Fruit fly (Drosophila melanogaster) whole organism, embryonic: ENCODE measurements around the gene CG9568.

Experiments
- ATbp ChIP-seq: fragments of 200-800 bp; sonication (Bioruptor generic); optimal IDR thresholded peaks from 2 replicates; lab custom pipeline; 2017; ENCODE audit warnings: missing biosample characterization, mild to moderate bottlenecking, missing genetic modification characterization, missing genetic modification reagents
- Aef1 ChIP-seq: fragments of 200-800 bp; sonication (Bioruptor generic); IDR thresholded peaks from 3 replicates; pipeline ENCODE4 v1.3.6; 2022; ENCODE audit warnings: missing biosample characterization, missing genetic modification characterization
- Awh ChIP-seq: fragments of 200-800 bp; sonication (Bioruptor generic); IDR thresholded peaks from 2 replicates; pipeline ENCODE4, ENCODE4 v1.3.6; 2022; ENCODE audit warnings: missing biosample characterization, missing genetic modification characterization
- B-H1 ChIP-seq: fragments of 200-800 bp; sonication (Bioruptor generic); IDR thresholded peaks from 3 replicates; pipeline ENCODE4 v1.3.6; 2022; ENCODE audit warnings: missing biosample characterization, missing genetic modification characterization
- BEAF-32 ChIP-seq: fragments of 200-800 bp; sonication (Bioruptor generic); optimal IDR thresholded peaks from 3 replicates; lab custom pipeline; 2017; ENCODE audit warnings: missing biosample characterization, missing genetic modification characterization, mild to moderate bottlenecking, moderate library complexity, missing genetic modification reagents
- C15 ChIP-seq: fragments of 200-800 bp; sonication (Bioruptor generic); IDR thresholded peaks from 3 replicates; pipeline ENCODE4 v1.3.6; 2022; ENCODE audit warnings: missing biosample characterization, missing genetic modification characterization
- CG10274 ChIP-seq: fragments of 200-800 bp; sonication (Bioruptor generic); optimal IDR thresholded peaks from 3 replicates; lab custom pipeline; 2017; ENCODE audit warnings: missing biosample characterization, mild to moderate bottlenecking, missing genetic modification characterization
- CG10654 ChIP-seq: fragments of 200-800 bp; sonication (Bioruptor generic); optimal IDR thresholded peaks from 2 replicates; lab custom pipeline; 2016; ENCODE audit warnings: missing biosample characterization, missing genetic modification characterization
- CG11398 ChIP-seq: fragments of 200-800 bp; sonication (Bioruptor generic); optimal IDR thresholded peaks from 2 replicates; lab custom pipeline; 2016; ENCODE audit warnings: missing biosample characterization, missing genetic modification characterization
- CG12769 ChIP-seq: fragments of 200-800 bp; sonication (Bioruptor generic); optimal IDR thresholded peaks from 2 replicates; lab custom pipeline; 2019; ENCODE audit warnings: missing biosample characterization, mild to moderate bottlenecking, missing genetic modification characterization, moderate library complexity
- CG13123 ChIP-seq: fragments of 200-800 bp; sonication (Bioruptor generic); optimal IDR thresholded peaks from 2 replicates; lab custom pipeline; 2016; ENCODE audit warnings: missing biosample characterization, missing genetic modification characterization
- CG14860 ChIP-seq: fragments of 200-800 bp; sonication (Bioruptor generic); IDR thresholded peaks from 3 replicates; pipeline ENCODE4 v1.3.6; 2022; ENCODE audit warnings: missing biosample characterization, missing genetic modification characterization; ENCODE audit not compliant: partially characterized antibody
- CG1602 ChIP-seq: fragments of 200-800 bp; sonication (Bioruptor generic); optimal IDR thresholded peaks from 3 replicates; lab custom pipeline; 2016; ENCODE audit warnings: missing biosample characterization, missing genetic modification characterization
- CG1832 ChIP-seq: fragments of 200-800 bp; sonication (Bioruptor generic); optimal IDR thresholded peaks from 2 replicates; lab custom pipeline; 2017; ENCODE audit warnings: missing biosample characterization, mild to moderate bottlenecking, missing genetic modification characterization, inconsistent platforms
- CG30403 ChIP-seq: fragments of 200-800 bp; sonication (Bioruptor generic); optimal IDR thresholded peaks from 3 replicates; lab custom pipeline; 2016; ENCODE audit warnings: missing biosample characterization, missing genetic modification characterization
- CG31441 ChIP-seq: fragments of 200-800 bp; sonication (Bioruptor generic); IDR thresholded peaks from 2 replicates; pipeline ENCODE4 v1.3.6; 2022; ENCODE audit warnings: missing biosample characterization, missing genetic modification characterization
- CG3163 ChIP-seq: fragments of 200-800 bp; sonication (Bioruptor generic); optimal IDR thresholded peaks from 3 replicates; lab custom pipeline; 2016; ENCODE audit warnings: missing biosample characterization, missing genetic modification characterization
- CG34422 ChIP-seq: fragments of 200-800 bp; sonication (Bioruptor generic); IDR thresholded peaks from 3 replicates; pipeline ENCODE4 v1.3.6; 2022; ENCODE audit warnings: missing biosample characterization, missing genetic modification characterization
- CG4328 ChIP-seq: fragments of 200-800 bp; sonication (Bioruptor generic); optimal IDR thresholded peaks from 3 replicates; lab custom pipeline; 2017; ENCODE audit warnings: missing biosample characterization, missing genetic modification reagents, missing genetic modification characterization
- CG5180 ChIP-seq: fragments of 200-800 bp; sonication (Bioruptor generic); optimal IDR thresholded peaks from 3 replicates; lab custom pipeline; 2017; ENCODE audit warnings: missing biosample characterization, missing genetic modification characterization, mild to moderate bottlenecking, moderate library complexity, missing genetic modification reagents
- CG6254 ChIP-seq: fragments of 200-800 bp; sonication (Bioruptor generic); optimal IDR thresholded peaks from 3 replicates; lab custom pipeline; 2017; ENCODE audit warnings: mild to moderate bottlenecking, missing biosample characterization, missing genetic modification reagents, missing genetic modification characterization
- CG6791 ChIP-seq: fragments of 200-800 bp; sonication (Bioruptor generic); IDR thresholded peaks from 3 replicates; pipeline ENCODE4 v1.3.6; 2022; ENCODE audit warnings: missing biosample characterization, missing genetic modification characterization; ENCODE audit not compliant: partially characterized antibody
- CG6813 ChIP-seq: fragments of 200-800 bp; sonication (Bioruptor generic); optimal IDR thresholded peaks from 2 replicates; lab custom pipeline; 2017; ENCODE audit warnings: missing biosample characterization, missing genetic modification characterization, mild to moderate bottlenecking, moderate library complexity, missing genetic modification reagents
- CG8290 ChIP-seq, 3 experiments: fragments of 200-800 bp; sonication (Bioruptor generic); optimal IDR thresholded peaks; 2 replicates each; lab custom pipeline; 2016 to 2019; ENCODE audit warnings: missing biosample characterization in 3 of 3, missing genetic modification characterization in 3 of 3, mild to moderate bottlenecking in 2 of 3, moderate library complexity in 1 of 3
- CG9215 ChIP-seq: fragments of 200-800 bp; sonication (Bioruptor generic); IDR thresholded peaks from 2 replicates; pipeline ENCODE4 v1.3.6; 2022; ENCODE audit warnings: missing biosample characterization, missing genetic modification characterization
- CG9609 ChIP-seq: fragments of 200-800 bp; sonication (Bioruptor generic); optimal IDR thresholded peaks from 3 replicates; lab custom pipeline; 2016; ENCODE audit warnings: missing biosample characterization, missing genetic modification characterization
- D19A ChIP-seq: fragments of 200-800 bp; optimal IDR thresholded peaks from 3 replicates; lab custom pipeline; 2019; ENCODE audit warnings: missing biosample characterization, mild to moderate bottlenecking, missing genetic modification characterization, moderate library complexity
- Dek ChIP-seq: fragments of 200-800 bp; sonication (Bioruptor generic); optimal IDR thresholded peaks from 3 replicates; lab custom pipeline; 2019; ENCODE audit warnings: missing biosample characterization, mild to moderate bottlenecking, missing genetic modification characterization, moderate library complexity
- HLH3B ChIP-seq: fragments of 200-800 bp; sonication (Bioruptor generic); IDR thresholded peaks from 2 replicates; pipeline ENCODE4 v1.3.6; 2022; ENCODE audit warnings: missing biosample characterization, missing genetic modification characterization
- HmgD ChIP-seq: fragments of 200-800 bp; sonication (Bioruptor generic); optimal IDR thresholded peaks from 3 replicates; lab custom pipeline; 2016; ENCODE audit warnings: missing biosample characterization, missing genetic modification characterization
- Jarid2 ChIP-seq: fragments of 200-800 bp; sonication (Bioruptor generic); optimal IDR thresholded peaks from 3 replicates; lab custom pipeline; 2017; ENCODE audit warnings: mild to moderate bottlenecking, missing biosample characterization, missing genetic modification reagents, missing genetic modification characterization
- Mrtf ChIP-seq: fragments of 200-800 bp; sonication (Bioruptor generic); IDR thresholded peaks from 3 replicates; pipeline ENCODE4 v1.3.6; 2022; ENCODE audit warnings: missing biosample characterization, missing genetic modification characterization
- NFAT ChIP-seq: fragments of 200-800 bp; sonication (Bioruptor generic); IDR thresholded peaks from 2 replicates; pipeline ENCODE4 v1.3.6; 2022; ENCODE audit warnings: missing biosample characterization, missing genetic modification characterization
- Nf-YC ChIP-seq: fragments of 200-800 bp; optimal IDR thresholded peaks from 3 replicates; lab custom pipeline; 2019; ENCODE audit warnings: missing biosample characterization, mild to moderate bottlenecking, missing genetic modification characterization, moderate library complexity
- Ravus ChIP-seq: fragments of 200-800 bp; sonication (Bioruptor generic); IDR thresholded peaks from 2 replicates; pipeline ENCODE4 v1.3.6; 2022; ENCODE audit warnings: missing biosample characterization, missing genetic modification characterization
- abd-A ChIP-seq: fragments of 200-800 bp; sonication (Bioruptor generic); optimal IDR thresholded peaks from 3 replicates; lab custom pipeline; 2019; ENCODE audit warnings: missing biosample characterization, mild to moderate bottlenecking, missing genetic modification characterization, moderate library complexity
- chm ChIP-seq: fragments of 200-800 bp; sonication (Bioruptor generic); IDR thresholded peaks from 2 replicates; pipeline ENCODE4 v1.3.6; 2022; ENCODE audit warnings: missing biosample characterization, missing genetic modification characterization
- ems ChIP-seq: fragments of 200-800 bp; sonication (Bioruptor generic); optimal IDR thresholded peaks from 3 replicates; lab custom pipeline; 2016; ENCODE audit warnings: missing biosample characterization, missing genetic modification characterization
- fu2 ChIP-seq: fragments of 200-800 bp; sonication (Bioruptor generic); optimal IDR thresholded peaks from 2 replicates; lab custom pipeline; 2016; ENCODE audit warnings: missing biosample characterization, missing genetic modification characterization
- h ChIP-seq: fragments of >200 bp; optimal IDR thresholded peaks from 2 replicates; lab custom pipeline; 2017
- ham ChIP-seq: fragments of 200-800 bp; sonication (Bioruptor generic); IDR thresholded peaks from 2 replicates; pipeline ENCODE4 v1.3.6; 2022; ENCODE audit warnings: missing biosample characterization, missing genetic modification characterization
- ken ChIP-seq: fragments of 200-800 bp; sonication (Bioruptor generic); IDR thresholded peaks from 3 replicates; pipeline ENCODE4 v1.3.6; 2022; ENCODE audit warnings: missing biosample characterization, missing genetic modification characterization
- nerfin-1 ChIP-seq: fragments of 200-800 bp; sonication (Bioruptor generic); optimal IDR thresholded peaks from 3 replicates; lab custom pipeline; 2019; ENCODE audit warnings: missing biosample characterization, mild to moderate bottlenecking, missing genetic modification characterization, moderate library complexity
- salm ChIP-seq: fragments of 200-800 bp; sonication (Bioruptor generic); optimal IDR thresholded peaks from 2 replicates; lab custom pipeline; 2018; ENCODE audit warnings: missing biosample characterization, mild to moderate bottlenecking, missing genetic modification characterization
- sim ChIP-seq: fragments of 200-800 bp; sonication (Bioruptor generic); IDR thresholded peaks from 2 replicates; pipeline ENCODE4 v1.3.6; 2022; ENCODE audit warnings: missing biosample characterization, missing genetic modification characterization
- so ChIP-seq: fragments of 200-800 bp; sonication (Bioruptor generic); IDR thresholded peaks from 3 replicates; pipeline ENCODE4 v1.3.6; 2022; ENCODE audit warnings: missing biosample characterization, missing genetic modification characterization
- sob ChIP-seq: fragments of 200-800 bp; sonication (Bioruptor generic); IDR thresholded peaks from 2 replicates; pipeline ENCODE4 v1.3.6; 2022; ENCODE audit warnings: missing biosample characterization, missing genetic modification characterization
- twi ChIP-seq: fragments of 200-800 bp; optimal IDR thresholded peaks from 2 replicates; lab custom pipeline; 2019; ENCODE audit warnings: missing biosample characterization, mild to moderate bottlenecking, missing genetic modification characterization, moderate library complexity
- unc-4 ChIP-seq: fragments of 200-800 bp; sonication (Bioruptor generic); IDR thresholded peaks from 2 replicates; pipeline ENCODE4 v1.3.6; 2022; ENCODE audit warnings: missing biosample characterization, missing genetic modification characterization; ENCODE audit not compliant: partially characterized antibody
- zfh1 ChIP-seq: fragments of 200-800 bp; sonication (Bioruptor generic); IDR thresholded peaks from 3 replicates; pipeline ENCODE4 v1.3.6; 2022; ENCODE audit warnings: missing biosample characterization, missing genetic modification characterization

Gene CG9568

DNA sequence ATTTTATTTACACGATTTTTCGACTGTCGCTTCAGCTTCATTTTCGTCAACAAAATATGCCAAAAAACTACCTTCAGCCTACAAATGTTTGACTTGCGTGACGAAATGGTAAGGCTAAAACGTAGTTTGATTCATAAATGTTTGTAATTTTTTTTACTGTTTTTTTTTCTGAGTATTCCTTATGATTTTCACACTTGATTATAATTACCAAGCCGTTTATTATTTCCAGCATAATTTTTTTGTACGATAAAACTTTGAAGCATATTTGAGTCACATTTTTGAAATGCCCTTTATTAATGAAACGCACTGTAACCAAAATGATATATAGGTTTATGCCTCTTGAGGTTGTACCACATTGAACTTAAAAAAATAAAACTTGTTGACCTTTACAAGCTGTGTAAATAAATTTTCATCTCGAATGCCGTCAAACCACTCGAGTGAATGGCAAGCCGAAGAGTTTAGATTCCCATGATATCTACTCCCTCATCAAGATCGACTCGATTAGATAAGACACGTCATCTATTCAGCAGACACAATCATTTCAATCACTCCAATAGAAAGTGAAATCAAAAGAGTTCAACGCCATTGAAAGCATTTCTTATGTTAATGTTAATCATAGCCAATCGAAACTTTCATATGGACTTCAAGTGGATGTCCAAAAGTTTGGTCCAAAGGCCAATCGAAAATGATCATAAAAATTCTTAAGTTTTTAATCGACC lies 27.6 kb upstream of the CG9568 start (continued):
- TF ChIP-seq CG8290 (GFP tag; optimal IDR thresholded peaks at IDR 0.05; lab: Kevin White, UChicago), result no peak
- TF ChIP-seq CG8290 (tag; optimal IDR thresholded peaks at IDR 0.05; lab: Kevin White, UChicago), result no peak
- TF ChIP-seq CG14860 (GFP tag; lab: Robert Waterston, UW), result no peak
- TF ChIP-seq CG6813 (GFP tag; lab: Kevin White, UChicago), result peak; percentile 38
- TF ChIP-seq CG10274 (GFP tag; lab: Kevin White, UChicago), result no peak
- no peak for TF ChIP-seq CG34422 (GFP tag; lab: Robert Waterston, UW)
- peak; percentile 61 for TF ChIP-seq CG30403
- TF ChIP-seq zfh1 (GFP tag; lab: Robert Waterston, UW), result no peak
- peak; percentile 70; the same call in 1 of the 3 replicates for TF ChIP-seq so (GFP tag; lab: Robert Waterston, UW)
- no peak for TF ChIP-seq CG9215
- no peak for TF ChIP-seq twi
- TF ChIP-seq ems (GFP tag; lab: Kevin White, UChicago), result peak; percentile 21
- TF ChIP-seq Awh, result no peak
- no peak for TF ChIP-seq ATbp
- peak; percentile 4 for TF ChIP-seq CG10654 (GFP tag; lab: Kevin White, UChicago)
- no peak for TF ChIP-seq fu2 (GFP tag; lab: Kevin White, UChicago)
- no peak for TF ChIP-seq h (lab: Kevin White, UChicago)
- no peak for TF ChIP-seq CG11398 (GFP tag; lab: Kevin White, UChicago)
- TF ChIP-seq chm, result no peak
- peak; percentile 3 for TF ChIP-seq abd-A (tag; lab: Kevin White, UChicago)
- peak; percentile 11 for TF ChIP-seq Nf-YC (tag; lab: Kevin White, UChicago)
- TF ChIP-seq CG12769 (tag; lab: Kevin White, UChicago), result no peak
- no peak for TF ChIP-seq sim (GFP tag; lab: Robert Waterston, UW)
- TF ChIP-seq HmgD (GFP tag; lab: Kevin White, UChicago), result no peak
- peak; percentile 47; the same call in 1 of the 2 replicates for TF ChIP-seq sob (GFP tag; lab: Robert Waterston, UW)
- no peak for TF ChIP-seq Jarid2 (GFP tag; lab: Kevin White, UChicago)
- no peak for TF ChIP-seq unc-4 (GFP tag; lab: Robert Waterston, UW)
- no peak for TF ChIP-seq CG3163 (GFP tag; lab: Kevin White, UChicago)
- TF ChIP-seq BEAF-32, result no peak
- TF ChIP-seq C15, result no peak
- peak; percentile 24 for TF ChIP-seq nerfin-1 (tag; lab: Kevin White, UChicago)
- 0 out of 3 replicates have a peak, but pooled peaks have one; percentile 24 for TF ChIP-seq B-H1
- TF ChIP-seq CG1602 (GFP tag; lab: Kevin White, UChicago), result peak; percentile 28
- TF ChIP-seq NFAT (GFP tag; lab: Robert Waterston, UW), result peak; percentile 28; the same call in 1 of the 2 replicates
- peak; percentile 54; the same call in 1 of the 2 replicates for TF ChIP-seq HLH3B (GFP tag; lab: Robert Waterston, UW)
- no peak for TF ChIP-seq CG4328 (GFP tag; lab: Kevin White, UChicago)
- TF ChIP-seq Mrtf, result peak; percentile 61; the same call in 1 of the 3 replicates
- TF ChIP-seq, all 482 proteins: peak for 176

DNA sequence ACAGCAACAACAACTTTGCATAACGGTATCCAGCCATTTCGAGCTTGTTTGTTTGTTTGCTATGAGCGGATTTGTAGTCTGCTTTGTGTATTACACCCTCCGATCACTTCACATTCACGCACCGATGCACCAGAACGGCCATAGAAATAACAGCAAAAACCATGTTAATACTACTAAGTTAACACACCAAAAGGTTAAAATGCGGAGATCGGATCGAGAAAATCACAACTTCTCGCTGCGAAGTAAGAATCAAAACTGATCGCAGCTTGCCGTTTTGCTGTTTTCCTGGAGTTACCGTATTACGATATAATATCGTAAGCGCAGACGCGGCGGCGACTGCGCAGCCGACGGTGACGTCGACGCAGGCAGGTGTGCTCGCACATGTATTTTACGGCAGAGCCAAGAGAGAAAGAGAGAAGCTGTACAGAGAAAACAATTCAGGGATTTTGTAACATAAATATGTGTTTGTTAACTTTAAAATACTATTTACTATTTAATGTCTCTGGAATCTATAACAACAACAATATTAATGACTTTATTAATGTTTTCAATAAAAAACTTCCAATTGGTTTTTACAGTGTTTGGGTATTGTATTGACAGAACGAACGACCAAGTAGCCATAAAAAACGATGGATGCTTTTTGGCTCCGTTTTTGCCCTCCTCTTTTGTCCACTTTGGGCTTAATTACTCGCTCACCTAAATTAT lies 25.6 kb upstream of the CG9568 start, which contains the start of gene CG13101:
CG13101 (minus strand) TSS at position 259 of the 705 bp plus-strand sequence.
- TF ChIP-seq Aef1 (GFP tag; lab: Robert Waterston, UW), result peak; percentile 82
- peak; percentile 88 for TF ChIP-seq CG6254
- TF ChIP-seq CG6791 (GFP tag; lab: Robert Waterston, UW), result no peak
- TF ChIP-seq CG1832, result no peak
- TF ChIP-seq Dek (tag; lab: Kevin White, UChicago), result peak; percentile 91
- TF ChIP-seq ham, result peak; percentile 88
- no peak; the same call in 1 of the 3 replicates for TF ChIP-seq ken (GFP tag; lab: Robert Waterston, UW)
- peak; percentile 79 for TF ChIP-seq CG13123 (GFP tag; lab: Kevin White, UChicago)
- peak; percentile 75 for TF ChIP-seq CG5180 (GFP tag; lab: Kevin White, UChicago)
- peak; percentile 88 for TF ChIP-seq salm (tag; lab: Kevin White, UChicago)
- TF ChIP-seq D19A (tag; lab: Kevin White, UChicago), result peak; percentile 80
- TF ChIP-seq CG31441 (GFP tag; lab: Robert Waterston, UW), result peak; percentile 97
- peak; percentile 69 for TF ChIP-seq CG9609
- peak; percentile 84 for TF ChIP-seq Ravus (GFP tag; lab: Robert Waterston, UW)
